Worm (Caenorhabditis elegans) whole organism, L2 larva: ENCODE results near the gene ZK1073.1.

Experiments
- ZK546.5 ChIP-seq: sonication (generic microtip); optimal IDR thresholded peaks from 2 replicates; lab custom pipeline; 2017; ENCODE audit warnings: missing biosample characterization, missing genetic modification characterization
- alr-1 ChIP-seq: fragments of 150-350 bp; optimal IDR thresholded peaks from 2 replicates; lab custom pipeline; 2014; ENCODE audit warnings: missing biosample characterization, missing genetic modification characterization
- ama-1 ChIP-seq: fragments of 150-350 bp; optimal IDR thresholded peaks from 2 replicates; lab custom pipeline; 2018; ENCODE audit warnings: inconsistent platforms
- elt-1 ChIP-seq: fragments of 150-350 bp; optimal IDR thresholded peaks from 2 replicates; lab custom pipeline; 2014; ENCODE audit warnings: missing biosample characterization, missing genetic modification characterization
- fos-1 ChIP-seq: fragments of 150-350 bp; optimal IDR thresholded peaks from 2 replicates; lab custom pipeline; 2014; ENCODE audit warnings: missing biosample characterization, missing genetic modification characterization
- lin-11 ChIP-seq: fragments of 150-350 bp; sonication (generic microtip); optimal IDR thresholded peaks from 2 replicates; lab custom pipeline; 2014; ENCODE audit warnings: missing biosample characterization, missing genetic modification characterization, inconsistent platforms, mixed read lengths
- mdl-1 ChIP-seq, 2 experiments: fragments of 150-350 bp in 1 of 2; sonication (generic microtip) in 1 of 2; optimal IDR thresholded peaks; 2 replicates each; lab custom pipeline; 2017; ENCODE audit warnings: missing biosample characterization in 2 of 2, missing genetic modification characterization in 2 of 2
- nhr-11 ChIP-seq: fragments of 150-350 bp; optimal IDR thresholded peaks from 2 replicates; lab custom pipeline; 2014; ENCODE audit warnings: missing biosample characterization, missing genetic modification characterization
- nhr-77 ChIP-seq: fragments of 150-350 bp; optimal IDR thresholded peaks from 2 replicates; lab custom pipeline; 2014; ENCODE audit warnings: missing biosample characterization, missing genetic modification characterization
- snpc-4 ChIP-seq: fragments of 150-350 bp; optimal IDR thresholded peaks from 2 replicates; lab custom pipeline; 2014; ENCODE audit warnings: missing biosample characterization, missing genetic modification characterization
- unc-55 ChIP-seq: fragments of 150-350 bp; sonication (generic microtip); optimal IDR thresholded peaks from 3 replicates; lab custom pipeline; 2014; ENCODE audit warnings: missing biosample characterization, missing genetic modification reagents, missing genetic modification characterization
- unc-62 ChIP-seq: fragments of 150-350 bp; optimal IDR thresholded peaks from 2 replicates; lab custom pipeline; 2014; ENCODE audit warnings: missing biosample characterization, missing genetic modification reagents, missing genetic modification characterization
- zag-1 ChIP-seq: fragments of 150-350 bp; optimal IDR thresholded peaks from 2 replicates; lab custom pipeline; 2014; ENCODE audit warnings: missing biosample characterization, missing genetic modification characterization

DNA sequence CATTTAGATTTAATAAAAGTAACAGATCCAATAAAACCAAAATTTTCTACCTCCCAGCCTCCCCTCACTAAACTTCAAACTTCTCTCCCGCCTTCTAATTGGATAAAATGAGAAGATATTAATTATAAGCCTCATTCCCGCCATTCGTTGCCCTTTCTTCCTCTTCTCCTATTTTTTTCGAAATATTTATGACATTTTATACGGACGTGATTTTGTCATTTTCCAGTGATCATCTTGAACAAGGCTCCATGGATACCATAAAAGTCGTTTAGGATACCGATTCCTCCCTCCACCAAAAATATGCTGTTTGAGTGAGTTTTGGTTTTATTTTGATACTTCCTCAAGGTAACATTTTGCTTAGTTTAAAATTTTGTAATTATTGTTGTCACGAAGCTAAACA, 25.3 kb downstream of the ZK1073.1 start, which contains the start of gene ZK1073.2:
- TF ChIP-seq lin-11 (tag; lab: Kevin White, UChicago) (no peak), unc-62 (GFP tag; lab: Kevin White, UChicago) (no peak), mdl-1 (tag; optimal IDR thresholded peaks at IDR 0.05; lab: Kevin White, UChicago) (no peak), unc-55 (no peak), zag-1 (tag; lab: Kevin White, UChicago) (no peak), alr-1 (no peak), ama-1 (lab: Kevin White, UChicago) (no peak), nhr-77 (no peak), elt-1 (tag; lab: Kevin White, UChicago) (no peak), fos-1 (tag; lab: Kevin White, UChicago) (no peak), nhr-11 (tag; lab: Kevin White, UChicago) (no peak), snpc-4 (tag; lab: Kevin White, UChicago) (no peak), ZK546.5 (no peak)
